Worm (Caenorhabditis elegans) whole organism, L4 larva: ENCODE results near the gene mtl-1.

Experiments used
- T20F7.1 ChIP-seq: fragments of 200-800 bp; sonication (Bioruptor generic); optimal IDR thresholded peaks from 2 replicates; lab custom pipeline; 2018; ENCODE audit warnings: mild to moderate bottlenecking, missing genetic modification characterization, missing compliant biosample characterization
- ama-1 ChIP-seq: fragments of 150-350 bp; optimal IDR thresholded peaks from 2 replicates; lab custom pipeline; 2014; ENCODE audit warnings: inconsistent platforms, mixed read lengths
- gei-8 ChIP-seq: fragments of 200-800 bp; sonication (Bioruptor generic); optimal IDR thresholded peaks from 2 replicates; lab custom pipeline; 2018; ENCODE audit warnings: mild to moderate bottlenecking, missing genetic modification characterization, missing compliant biosample characterization
- lsy-2 ChIP-seq, 2 experiments: fragments of 150-350 bp in 1 of 2; sonication (generic microtip) in 1 of 2; optimal IDR thresholded peaks; 2 replicates each; lab custom pipeline; 2014 to 2017; ENCODE audit warnings: missing biosample characterization in 2 of 2, missing genetic modification characterization in 2 of 2
- mes-2 ChIP-seq: sonication (generic microtip); optimal IDR thresholded peaks from 2 replicates; lab custom pipeline; 2016; ENCODE audit warnings: missing genotype, mild to moderate bottlenecking, missing genetic modification characterization, missing compliant biosample characterization; ENCODE audit not compliant: poor library complexity, severe bottlenecking
- nhr-25 ChIP-seq: sonication (generic microtip); optimal IDR thresholded peaks from 2 replicates; lab custom pipeline; 2017; ENCODE audit warnings: missing genetic modification characterization, mild to moderate bottlenecking, missing compliant biosample characterization, antibody characterized with exemption, moderate library complexity, borderline replicate concordance; ENCODE audit not compliant: insufficient read depth
- unc-62 ChIP-seq, 3 experiments: fragments of 150-350 bp in 1 of 3; sonication (generic microtip); optimal IDR thresholded peaks in 2 of 3; peaks in 1 of 3; 1 replicate in 1 of 3; 2 replicates in 2 of 3; lab custom pipeline; 2014 to 2017; ENCODE audit warnings: missing biosample characterization in 3 of 3, missing genetic modification characterization in 3 of 3, missing genetic modification reagents in 3 of 3, missing genotype in 1 of 3

- TF ChIP-seq nhr-25 (no peak), unc-62 (GFP tag; optimal IDR thresholded peaks at IDR 0.05 in 1 of 2; lab: Kevin White, UChicago) (no peak), unc-62 (tag; optimal IDR thresholded peaks at IDR 0.05; lab: Kevin White, UChicago) (no peak), ama-1 (lab: Kevin White, UChicago) (no peak), gei-8 (GFP tag; lab: Kevin White, UChicago) (no peak), mes-2 (no peak), lsy-2 (tag; optimal IDR thresholded peaks at IDR 0.05; lab: Kevin White, UChicago) (no peak), T20F7.1 (GFP tag; lab: Kevin White, UChicago) (no peak)
Observed at ce11 chrV:6702692-6703091, 11.0 kb upstream of the mtl-1 start, which contains the start of gene era-1.
